Worm (Caenorhabditis elegans): ENCODE data around the gene C07G1.7.
A peak's percentile ranks its signal among the peaks of the same experiment; 100 is the strongest.

C07G1.7 gene

ce11 chrIV:8198851-8199250, 12.8 kb downstream of the C07G1.7 start, which contains the start of gene wsp-1:
TSS of gene wsp-1 (minus strand) at chrIV:8198951.
- TF ChIP-seq nhr-2 (tag; optimal IDR thresholded peaks at IDR 0.05) (no peak), mab-5 (tag; optimal IDR thresholded peaks at IDR 0.05) (no peak), lin-13 (tag; optimal IDR thresholded peaks at IDR 0.05) (no peak), nhr-12 (tag; optimal IDR thresholded peaks at IDR 0.05) (no peak), ztf-11 (tag; optimal IDR thresholded peaks at IDR 0.05) (no peak), hlh-1 (tag; optimal IDR thresholded peaks at IDR 0.05) (no peak), lsy-2 (tag; optimal IDR thresholded peaks at IDR 0.05) (no peak)

DNA sequence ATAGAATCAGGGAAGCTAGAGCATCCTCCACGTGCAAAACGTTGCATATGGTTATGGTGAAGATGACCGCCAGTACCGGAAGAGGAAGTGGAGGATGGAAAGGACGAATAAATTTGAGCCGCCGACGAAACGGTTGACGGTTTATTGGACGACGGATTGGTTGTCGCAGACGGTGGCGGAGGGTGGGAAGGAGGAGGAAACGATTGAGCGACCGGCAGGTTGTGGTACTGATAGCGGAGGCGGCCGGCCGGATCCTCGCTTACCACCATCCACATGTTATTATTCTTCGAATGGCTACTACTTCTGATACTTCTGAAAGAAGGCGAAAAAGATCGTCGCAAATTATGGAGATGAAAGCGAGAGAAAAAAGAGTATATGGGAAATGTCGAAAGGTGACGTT, 18.8 kb downstream of the C07G1.7 start:
- TF ChIP-seq unc-39 (tag; optimal IDR thresholded peaks at IDR 0.05) (no peak), M03D4.4 (tag; optimal IDR thresholded peaks at IDR 0.05) (no peak), elt-1 (tag; optimal IDR thresholded peaks at IDR 0.05; ENCODE audit: borderline replicate concordance, insufficient read depth) (no peak), lsy-2 (tag; optimal IDR thresholded peaks at IDR 0.05) (no peak), nhr-237 (tag; optimal IDR thresholded peaks at IDR 0.05) (no peak)

ce11 chrIV:8189667-8190066, 22.0 kb downstream of the C07G1.7 start:
- TF ChIP-seq unc-39 (tag; optimal IDR thresholded peaks at IDR 0.05) (no peak), mab-5 (tag; optimal IDR thresholded peaks at IDR 0.05) (no peak), ceh-43 (GFP tag; optimal IDR thresholded peaks at IDR 0.05) (no peak), flh-1 (GFP tag; optimal IDR thresholded peaks at IDR 0.05) (no peak), sem-2 (GFP tag; optimal IDR thresholded peaks at IDR 0.05) (no peak)

DNA sequence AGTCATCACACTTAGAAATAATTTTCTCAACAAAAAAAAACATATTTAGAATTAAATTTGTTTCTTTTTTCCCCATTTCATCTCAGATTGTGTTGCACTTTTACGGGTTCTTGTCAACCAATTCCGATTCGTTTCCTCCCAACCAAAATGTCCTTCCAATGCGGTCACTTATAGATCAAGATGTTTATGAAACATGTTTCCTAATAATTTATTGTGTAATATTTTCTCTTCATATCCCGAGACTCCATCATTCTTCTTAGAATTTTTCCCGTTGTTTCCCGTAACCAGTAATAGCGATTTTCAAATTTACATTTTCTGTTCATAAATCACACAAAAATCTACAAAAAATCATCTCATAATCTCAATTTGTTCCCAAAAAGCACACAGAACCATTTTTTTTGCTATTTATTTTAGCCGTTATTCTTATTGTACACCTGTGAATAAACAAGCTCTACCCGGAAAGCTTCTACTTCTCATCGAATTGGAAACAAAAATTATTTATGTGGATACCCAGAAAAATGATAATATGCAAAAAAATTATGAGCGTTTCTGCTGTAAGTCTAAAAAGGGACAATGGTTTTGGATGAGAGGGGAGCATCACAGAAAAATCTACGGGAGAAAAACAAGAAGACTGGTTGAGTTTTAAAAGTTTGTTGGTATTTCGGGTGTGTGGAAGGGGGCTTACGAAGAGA, 23.1 kb downstream of the C07G1.7 start:
- TF ChIP-seq blmp-1 (tag; optimal IDR thresholded peaks at IDR 0.05) (no peak), unc-62 (GFP tag; optimal IDR thresholded peaks at IDR 0.05) (no peak), lin-32 (GFP tag; optimal IDR thresholded peaks at IDR 0.05) (no peak), pha-4 (tag; optimal IDR thresholded peaks at IDR 0.05) (no peak), tbx-8 (GFP tag; optimal IDR thresholded peaks at IDR 0.05) (no peak), nhr-12 (tag; optimal IDR thresholded peaks at IDR 0.05) (no peak), ceh-43 (GFP tag; optimal IDR thresholded peaks at IDR 0.05) (no peak), mls-2 (tag; optimal IDR thresholded peaks at IDR 0.05) (no peak), bed-3 (GFP tag; optimal IDR thresholded peaks at IDR 0.05) (no peak), ces-1 (GFP tag; optimal IDR thresholded peaks at IDR 0.05) (no peak), hlh-1 (tag; optimal IDR thresholded peaks at IDR 0.05) (no peak), cnd-1 (tag; optimal IDR thresholded peaks at IDR 0.05) (no peak), zip-8 (tag; optimal IDR thresholded peaks at IDR 0.05) (no peak), ham-2 (GFP tag; optimal IDR thresholded peaks at IDR 0.05) (no peak), flh-1 (GFP tag; optimal IDR thresholded peaks at IDR 0.05) (no peak), lin-13 (tag; optimal IDR thresholded peaks at IDR 0.05) (no peak), sem-2 (GFP tag; optimal IDR thresholded peaks at IDR 0.05) (no peak), nhr-2 (tag; optimal IDR thresholded peaks at IDR 0.05) (no peak), mab-5 (tag; optimal IDR thresholded peaks at IDR 0.05) (no peak), nhr-28 (tag; optimal IDR thresholded peaks at IDR 0.05) (no peak)

ce11 chrIV:8183313-8183712, 28.3 kb downstream of the C07G1.7 start:
- TF ChIP-seq blmp-1 (tag; optimal IDR thresholded peaks at IDR 0.05) = no peak
- TF ChIP-seq sptf-1 (tag; optimal IDR thresholded peaks at IDR 0.05) = peak; percentile 43
- TF ChIP-seq mls-2 (tag; optimal IDR thresholded peaks at IDR 0.05) = peak; percentile 63
- TF ChIP-seq ceh-83 (GFP tag; optimal IDR thresholded peaks at IDR 0.05) = no peak
- TF ChIP-seq cnd-1 (tag; optimal IDR thresholded peaks at IDR 0.05) = peak; percentile 36
- peak; percentile 8 for TF ChIP-seq M03D4.4 (tag; optimal IDR thresholded peaks at IDR 0.05)
- TF ChIP-seq ces-1 (GFP tag; optimal IDR thresholded peaks at IDR 0.05) = peak; percentile 81
- TF ChIP-seq mep-1 (tag; optimal IDR thresholded peaks at IDR 0.05) = no peak

DNA sequence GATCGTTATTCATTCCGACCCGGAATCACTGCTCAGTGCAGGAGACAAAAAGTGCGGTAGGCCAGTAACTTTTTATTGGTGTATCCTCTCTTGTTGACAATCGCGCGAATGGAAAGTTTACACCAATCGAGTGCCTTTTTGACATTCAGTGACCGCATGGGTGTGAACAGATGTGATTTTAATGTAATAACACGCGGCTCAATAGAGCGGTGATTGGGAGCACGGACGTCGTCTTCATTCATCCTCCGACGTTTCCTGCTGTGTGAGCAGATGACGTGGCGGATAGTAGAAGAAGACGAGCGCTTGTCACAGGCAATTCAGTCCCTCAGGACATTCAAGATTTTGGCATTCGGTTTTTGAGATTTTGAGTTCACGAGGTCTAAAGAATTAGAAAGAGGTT, 29.1 kb downstream of the C07G1.7 start:
- TF ChIP-seq zip-8 (tag; optimal IDR thresholded peaks at IDR 0.05) (no peak), pha-4 (tag; optimal IDR thresholded peaks at IDR 0.05) (peak; percentile 13), cnd-1 (tag; optimal IDR thresholded peaks at IDR 0.05) (peak; percentile 61), ces-1 (GFP tag; optimal IDR thresholded peaks at IDR 0.05) (peak; percentile 80), unc-62 (GFP tag; optimal IDR thresholded peaks at IDR 0.05) (no peak), nhr-2 (tag; optimal IDR thresholded peaks at IDR 0.05) (peak; percentile 55), ztf-11 (tag; optimal IDR thresholded peaks at IDR 0.05) (peak; percentile 12), hlh-1 (tag; optimal IDR thresholded peaks at IDR 0.05) (peak; percentile 15)

All from whole organism, mixed stage, embryonic.